Worm (Caenorhabditis elegans): ENCODE results near the gene F58E6.13.

ce11 chrV:9771970-9772369, 26.9 kb downstream of the F58E6.13 start, which contains the start of gene F46B6.2:
- TF ChIP-seq W03F9.2 (tag; optimal IDR thresholded peaks at IDR 0.05) (no peak), him-1 (tag; optimal IDR thresholded peaks at IDR 0.05) (no peak), dao-5 (tag; optimal IDR thresholded peaks at IDR 0.05) (no peak)
